Fruit fly (Drosophila melanogaster) S2 (cell line): Measurements from ENCODE around the gene CG43091.

Source experiments
- CG8478 ChIP-seq: fragments of >200 bp; optimal IDR thresholded peaks from 2 replicates; lab custom pipeline; 2018
- CTCF ChIP-seq, 2 experiments: fragments of >200 bp; optimal IDR thresholded peaks; 2 replicates each; lab custom pipeline; 2018

DNA sequence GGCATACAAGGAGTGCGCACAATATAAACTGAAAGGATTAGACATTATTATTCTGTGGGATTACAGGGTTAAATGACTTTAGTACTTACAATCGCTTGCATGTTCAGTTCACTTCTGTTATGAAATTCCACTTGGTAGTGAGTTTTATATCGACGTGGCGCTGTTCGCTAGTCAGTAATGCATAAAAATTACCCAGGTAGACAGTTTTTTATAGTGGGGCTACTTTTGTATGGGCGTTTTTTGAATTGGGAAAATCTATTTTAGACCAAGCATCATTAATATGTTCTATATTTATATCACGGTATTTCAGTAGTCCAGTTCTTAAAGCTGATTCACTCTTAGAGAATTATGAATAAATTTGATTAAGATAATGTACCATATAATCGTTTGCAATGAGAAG lies 3.1 kb upstream of the CG43091 start, which contains the start of gene CG43095:
- TF ChIP-seq CTCF (optimal IDR thresholded peaks at IDR 0.05; lab: Kevin White, UChicago) (no peak), CG8478 (lab: Kevin White, UChicago) (no peak)
